Worm (Caenorhabditis elegans) whole organism, mixed stage, embryonic: Measurements from ENCODE around the gene plx-2.

Experiments
- bed-3 ChIP-seq: fragments of 200-800 bp; sonication (Bioruptor generic); optimal IDR thresholded peaks from 3 replicates; lab custom pipeline; 2018; ENCODE audit warnings: mild to moderate bottlenecking, missing genetic modification characterization, moderate library complexity, missing compliant biosample characterization
- blmp-1 ChIP-seq: fragments of 150-350 bp; optimal IDR thresholded peaks from 2 replicates; lab custom pipeline; 2014; ENCODE audit warnings: missing biosample characterization, missing genetic modification characterization
- lin-13 ChIP-seq: fragments of 150-350 bp; optimal IDR thresholded peaks from 2 replicates; lab custom pipeline; 2014; ENCODE audit warnings: missing biosample characterization, missing genetic modification characterization
- lsy-2 ChIP-seq: fragments of 150-350 bp; optimal IDR thresholded peaks from 2 replicates; lab custom pipeline; 2014; ENCODE audit warnings: missing biosample characterization, missing genetic modification characterization
- mep-1 ChIP-seq: fragments of 150-350 bp; optimal IDR thresholded peaks from 2 replicates; lab custom pipeline; 2017; ENCODE audit warnings: missing biosample characterization, missing genetic modification reagents, missing genetic modification characterization, inconsistent platforms
- nhr-12 ChIP-seq: fragments of 150-350 bp; optimal IDR thresholded peaks from 2 replicates; lab custom pipeline; 2014; ENCODE audit warnings: missing biosample characterization, missing genetic modification characterization
- unc-39 ChIP-seq: fragments of 150-350 bp; optimal IDR thresholded peaks from 2 replicates; lab custom pipeline; 2014; ENCODE audit warnings: missing biosample characterization, missing genetic modification characterization
- unc-62 ChIP-seq: fragments of 150-350 bp; optimal IDR thresholded peaks from 2 replicates; lab custom pipeline; 2014; ENCODE audit warnings: missing biosample characterization, missing genetic modification reagents, missing genetic modification characterization
- zip-8 ChIP-seq: fragments of 150-350 bp; optimal IDR thresholded peaks from 2 replicates; lab custom pipeline; 2014; ENCODE audit warnings: missing biosample characterization, missing genetic modification characterization
- ztf-11 ChIP-seq: fragments of 150-350 bp; optimal IDR thresholded peaks from 2 replicates; lab custom pipeline; 2014; ENCODE audit warnings: missing biosample characterization, missing genetic modification characterization

DNA sequence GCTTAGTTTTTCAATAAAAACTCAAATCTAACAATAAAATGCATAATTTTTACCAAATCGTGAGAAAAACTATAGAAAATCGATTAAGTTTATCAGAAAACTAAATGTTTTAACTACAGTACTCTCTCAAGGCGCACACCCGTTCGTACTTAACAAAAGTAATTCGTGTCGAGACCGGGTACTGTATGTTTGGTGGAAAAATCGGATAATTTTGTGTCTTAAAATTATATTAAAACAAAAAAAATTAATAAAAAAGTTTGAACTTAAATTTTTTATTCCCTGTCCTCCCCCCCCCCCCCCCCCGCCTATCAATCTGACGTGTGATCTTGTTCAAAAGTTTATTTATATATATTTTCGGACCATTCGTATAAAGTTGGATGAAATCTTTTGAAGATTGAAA lies 16.4 kb downstream of the plx-2 start, which contains the start of gene F26H11.4:
- TF ChIP-seq unc-62 (no peak), lsy-2 (tag; lab: Kevin White, UChicago) (no peak), ztf-11 (no peak), nhr-12 (tag; lab: Kevin White, UChicago) (no peak), unc-39 (tag; lab: Kevin White, UChicago) (no peak), zip-8 (tag; lab: Kevin White, UChicago) (no peak), blmp-1 (tag; lab: Kevin White, UChicago) (no peak), bed-3 (no peak), mep-1 (no peak), lin-13 (tag; lab: Kevin White, UChicago) (no peak)
